Fruit fly (Drosophila melanogaster) whole organism, embryonic: Measurements from ENCODE around the gene CG32459.

Source experiments
- CG11247 ChIP-seq: fragments of 200-800 bp; sonication (Bioruptor generic); IDR thresholded peaks from 2 replicates; pipeline ENCODE4 v1.3.6; 2022; ENCODE audit warnings: missing biosample characterization, missing genetic modification characterization
- CG2875 ChIP-seq: fragments of 200-800 bp; sonication (Bioruptor generic); optimal IDR thresholded peaks from 2 replicates; lab custom pipeline; 2017; ENCODE audit warnings: missing biosample characterization, mild to moderate bottlenecking, missing genetic modification characterization, missing genetic modification reagents
- CG7839 ChIP-seq: fragments of 200-800 bp; sonication (Bioruptor generic); optimal IDR thresholded peaks from 3 replicates; lab custom pipeline; 2018; ENCODE audit warnings: missing biosample characterization, mild to moderate bottlenecking, missing genetic modification characterization, moderate library complexity
- Chrac-16 ChIP-seq: fragments of 200-800 bp; sonication (Bioruptor generic); optimal IDR thresholded peaks from 3 replicates; lab custom pipeline; 2016; ENCODE audit warnings: missing biosample characterization, missing genetic modification characterization
- Hmx ChIP-seq: fragments of 200-800 bp; sonication (Bioruptor generic); optimal IDR thresholded peaks from 2 replicates; lab custom pipeline; 2016; ENCODE audit warnings: missing biosample characterization, missing genetic modification characterization
- Hr78 ChIP-seq, 2 experiments: fragments of 200-800 bp in 1 of 2; fragments of >200 bp in 1 of 2; sonication (Bioruptor generic) in 1 of 2; optimal IDR thresholded peaks; 2 replicates each; lab custom pipeline; 2017 to 2019; ENCODE audit warnings: missing biosample characterization in 2 of 2, missing genetic modification characterization in 2 of 2, mild to moderate bottlenecking in 1 of 2, moderate library complexity in 1 of 2
- fd102C ChIP-seq: fragments of 200-800 bp; sonication (Bioruptor generic); optimal IDR thresholded peaks from 2 replicates; lab custom pipeline; 2018; ENCODE audit warnings: missing biosample characterization, mild to moderate bottlenecking, missing genetic modification characterization, moderate library complexity
- zen2 ChIP-seq: fragments of 200-800 bp; sonication (Bioruptor generic); IDR thresholded peaks from 3 replicates; pipeline ENCODE4 v1.3.6; 2022; ENCODE audit warnings: missing biosample characterization, missing genetic modification characterization; ENCODE audit not compliant: partially characterized antibody

DNA sequence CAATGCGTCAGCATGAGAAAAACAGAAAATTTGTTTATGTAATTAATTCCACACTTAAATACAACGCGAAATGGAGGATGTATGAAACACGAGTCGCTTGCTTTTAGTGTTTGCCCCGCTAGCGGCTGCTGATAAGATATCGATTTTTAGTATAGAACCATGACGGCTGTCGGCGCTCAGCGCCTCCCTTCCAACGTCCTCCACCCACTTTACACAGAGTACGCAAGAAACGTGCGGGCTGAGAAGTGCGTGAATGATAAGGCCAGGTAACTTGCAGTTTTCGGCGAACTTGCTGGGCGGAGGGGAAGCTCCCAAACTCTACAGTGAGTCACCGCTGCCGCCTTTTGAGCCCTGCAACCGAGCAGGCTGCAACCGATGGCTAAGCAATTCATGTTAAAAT is 14.5 kb upstream of the CG32459 start:
- TF ChIP-seq CG11247 (GFP tag; lab: Robert Waterston, UW) (no peak), zen2 (GFP tag; lab: Robert Waterston, UW) (no peak), CG7839 (tag; lab: Kevin White, UChicago) (no peak), Hmx (no peak), CG2875 (GFP tag; lab: Kevin White, UChicago) (no peak), fd102C (no peak), Hr78 (GFP tag; optimal IDR thresholded peaks at IDR 0.05; lab: Kevin White, UChicago) (no peak), Chrac-16 (GFP tag; lab: Kevin White, UChicago) (no peak)
